Fruit fly (Drosophila melanogaster) whole organism, prepupa: Measurements from ENCODE around the gene CG33322.

ENCODE experiments used
- CG11902 ChIP-seq: fragments of 200-800 bp; sonication (Bioruptor generic); optimal IDR thresholded peaks from 3 replicates; lab custom pipeline; 2016; ENCODE audit warnings: missing biosample characterization, missing genetic modification characterization
- CG16779 ChIP-seq: fragments of 200-800 bp; sonication (Bioruptor generic); optimal IDR thresholded peaks from 3 replicates; lab custom pipeline; 2017; ENCODE audit warnings: missing biosample characterization, mild to moderate bottlenecking, missing genetic modification characterization
- CG6792 ChIP-seq: fragments of 200-800 bp; sonication (Bioruptor generic); optimal IDR thresholded peaks from 3 replicates; lab custom pipeline; 2016; ENCODE audit warnings: missing biosample characterization, missing genetic modification characterization
- CG6854 ChIP-seq: fragments of 200-800 bp; sonication (Bioruptor generic); optimal IDR thresholded peaks from 2 replicates; lab custom pipeline; 2017; ENCODE audit warnings: missing biosample characterization, mild to moderate bottlenecking, missing genetic modification characterization

dm6 chr2L:20764663-20765062 lies 51.4 kb downstream of the CG33322 start:
- no peak for TF ChIP-seq CG6854
- no peak for TF ChIP-seq CG11902 (GFP tag; lab: Kevin White, UChicago)
- no peak for TF ChIP-seq CG6792
- TF ChIP-seq CG16779 (tag; lab: Kevin White, UChicago): no peak
